Worm (Caenorhabditis elegans): Measurements from ENCODE around the gene C50F4.12.

Gene C50F4.12

DNA sequence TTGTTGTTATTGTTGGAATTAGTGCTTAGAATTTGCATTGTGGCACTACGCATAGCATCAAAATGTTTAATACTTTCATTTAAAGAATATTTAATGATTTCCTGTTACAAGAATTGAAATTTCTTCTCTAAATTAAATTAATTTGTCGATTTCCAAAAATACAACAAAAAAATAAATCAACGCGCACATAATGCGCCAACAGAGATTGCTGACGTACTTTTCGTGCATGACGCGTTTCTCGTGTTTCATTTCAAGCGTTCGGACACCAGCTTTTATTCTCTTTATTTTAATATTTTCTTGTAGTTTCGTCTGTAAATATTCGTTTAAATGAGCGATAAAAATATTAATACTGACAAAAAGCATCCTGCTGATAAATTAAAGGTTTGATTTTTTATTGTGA, 25.9 kb downstream of the C50F4.12 start, which contains the start of gene eif-2Bdelta:
Gene eif-2Bdelta (plus strand): TSS at position 235 of the 400 bp plus-strand sequence.
- TF ChIP-seq nhr-20 (tag; optimal IDR thresholded peaks at IDR 0.05) (peak; percentile 70), nhr-47 (tag; optimal IDR thresholded peaks at IDR 0.05) (peak; percentile 79), xbp-1 (tag; optimal IDR thresholded peaks at IDR 0.05) (peak; percentile 75), sox-4 (tag; optimal IDR thresholded peaks at IDR 0.05) (peak; percentile 63), efl-1 (optimal IDR thresholded peaks at IDR 0.05) (peak; percentile 51 to 73), efl-1 (GFP tag; optimal IDR thresholded peaks at IDR 0.05 in 1 of 2) (peak; percentile 68 to 96), ceh-90 (tag; optimal IDR thresholded peaks at IDR 0.05) (peak; percentile 9), fkh-8 (tag; optimal IDR thresholded peaks at IDR 0.05) (no peak), lin-39 (tag; optimal IDR thresholded peaks at IDR 0.05) (peak; percentile 67), lsy-2 (tag; optimal IDR thresholded peaks at IDR 0.05) (peak; percentile 71 to 84), sptf-1 (tag; optimal IDR thresholded peaks at IDR 0.05) (no peak), nhr-84 (tag; optimal IDR thresholded peaks at IDR 0.05) (no peak), irx-1 (tag; optimal IDR thresholded peaks at IDR 0.05) (peak; percentile 76), nhr-85 (tag) (peak; percentile 80), dpl-1 (GFP tag; optimal IDR thresholded peaks at IDR 0.05) (peak; percentile 57 to 76 (median 71)), skn-1 (tag; optimal IDR thresholded peaks at IDR 0.05) (peak; percentile 29), nhr-90 (tag; optimal IDR thresholded peaks at IDR 0.05; ENCODE audit: poor library complexity) (peak; percentile 74), C16A3.4 (tag; optimal IDR thresholded peaks at IDR 0.05) (peak; percentile 39), unc-98 (GFP tag; IDR thresholded peaks at IDR 0.05) (no peak), elt-2 (tag; optimal IDR thresholded peaks at IDR 0.05) (peak; percentile 55), swsn-7 (tag; optimal IDR thresholded peaks at IDR 0.05) (peak; percentile 76), sup-37 (GFP tag; optimal IDR thresholded peaks at IDR 0.05) (no peak), elt-3 (tag; optimal IDR thresholded peaks at IDR 0.05) (peak in 1 of 6 experiments; percentile 2), mdl-1 (tag; optimal IDR thresholded peaks at IDR 0.05) (peak in 1 of 2 experiments; percentile 26), lin-35 (GFP tag; optimal IDR thresholded peaks at IDR 0.05) (peak; percentile 49 to 76), mep-1 (tag; optimal IDR thresholded peaks at IDR 0.05) (peak; percentile 90), blmp-1 (tag; optimal IDR thresholded peaks at IDR 0.05) (peak; percentile 52), fkh-4 (tag; optimal IDR thresholded peaks at IDR 0.05; ENCODE audit: borderline replicate concordance) (no peak), dsc-1 (tag; optimal IDR thresholded peaks at IDR 0.05) (peak; percentile 78), zip-4 (GFP tag; optimal IDR thresholded peaks at IDR 0.05) (peak; percentile 27), nhr-19 (GFP tag; conservative IDR thresholded peaks at IDR 0.05) (peak; percentile 67), aha-1 (tag; optimal IDR thresholded peaks at IDR 0.05) (no peak), lin-14 (GFP tag; optimal IDR thresholded peaks at IDR 0.05) (peak; percentile 72), ceh-88 (GFP tag; IDR thresholded peaks at IDR 0.05) (no peak), unc-86 (tag; optimal IDR thresholded peaks at IDR 0.05) (peak; percentile 59), egl-13 (tag; optimal IDR thresholded peaks at IDR 0.05) (peak; percentile 45), snu-23 (GFP tag; optimal IDR thresholded peaks at IDR 0.05) (peak; percentile 79), tbx-2 (tag; optimal IDR thresholded peaks at IDR 0.05) (peak; percentile 75), ceh-8 (GFP tag; optimal IDR thresholded peaks at IDR 0.05) (no peak), nhr-237 (tag; optimal IDR thresholded peaks at IDR 0.05) (no peak), lir-3 (tag; optimal IDR thresholded peaks at IDR 0.05; ENCODE audit: poor library complexity) (no peak), isw-1 (GFP tag; IDR thresholded peaks at IDR 0.05) (peak; percentile 59), C04F5.9 (tag; optimal IDR thresholded peaks at IDR 0.05) (peak; percentile 15), snpc-4 (tag; optimal IDR thresholded peaks at IDR 0.05) (peak; percentile 54), ceh-82 (tag; optimal IDR thresholded peaks at IDR 0.05) (peak; percentile 20 to 45 (median 45)), rnt-1 (tag; optimal IDR thresholded peaks at IDR 0.05) (peak; percentile 76), nhr-71 (tag; optimal IDR thresholded peaks at IDR 0.05) (peak; percentile 83), alr-1 (tag; optimal IDR thresholded peaks at IDR 0.05; ENCODE audit: borderline replicate concordance) (no peak)
